Fruit fly (Drosophila melanogaster) whole organism, wandering third instar larva: ENCODE data around the gene NijC.

ENCODE experiments used
- CG9705 ChIP-seq: fragments of 200-800 bp; sonication (Bioruptor generic); optimal IDR thresholded peaks from 2 replicates; lab custom pipeline; 2018; ENCODE audit warnings: missing biosample characterization, mild to moderate bottlenecking, missing genetic modification characterization
- CrebA ChIP-seq: fragments of 200-800 bp; sonication (Bioruptor generic); optimal IDR thresholded peaks from 2 replicates; lab custom pipeline; 2016; ENCODE audit warnings: missing biosample characterization, mild to moderate bottlenecking, missing genetic modification characterization, borderline replicate concordance
- Dfd ChIP-seq: fragments of >200 bp; optimal IDR thresholded peaks from 2 replicates; lab custom pipeline; 2017; ENCODE audit warnings: missing biosample characterization, missing genetic modification characterization
- HLH106 ChIP-seq: fragments of 200-800 bp; optimal IDR thresholded peaks from 3 replicates; lab custom pipeline; 2019; ENCODE audit warnings: missing biosample characterization, mild to moderate bottlenecking, missing genetic modification characterization, moderate library complexity
- Hnf4 ChIP-seq: fragments of 200-800 bp; sonication (Bioruptor generic); optimal IDR thresholded peaks from 2 replicates; lab custom pipeline; 2016; ENCODE audit warnings: missing biosample characterization, mild to moderate bottlenecking, missing genetic modification characterization
- Hr83 ChIP-seq: fragments of 200-300 bp; sonication (Bioruptor generic); optimal IDR thresholded peaks from 2 replicates; lab custom pipeline; 2016; ENCODE audit warnings: missing biosample characterization, mild to moderate bottlenecking, missing genetic modification characterization, moderate library complexity; ENCODE audit not compliant: poor library complexity, severe bottlenecking
- Mio ChIP-seq: sonication (Bioruptor generic); optimal IDR thresholded peaks from 2 replicates; lab custom pipeline; 2016; ENCODE audit warnings: missing biosample characterization, missing genetic modification characterization
- N ChIP-seq: fragments of >200 bp; optimal IDR thresholded peaks from 2 replicates; lab custom pipeline; 2018; ENCODE audit warnings: missing biosample characterization, missing external identifiers, missing genetic modification characterization
- OdsH ChIP-seq: fragments of 200-800 bp; sonication (Bioruptor generic); optimal IDR thresholded peaks from 2 replicates; lab custom pipeline; 2016; ENCODE audit warnings: missing biosample characterization, mild to moderate bottlenecking, missing genetic modification characterization
- Vsx2 ChIP-seq: fragments of 200-300, 225-300 bp; sonication (Bioruptor generic); optimal IDR thresholded peaks from 2 replicates; lab custom pipeline; 2018; ENCODE audit warnings: missing biosample characterization, missing genetic modification characterization; ENCODE audit not compliant: partially characterized antibody
- br ChIP-seq: fragments of 200-800 bp; sonication (Bioruptor generic); optimal IDR thresholded peaks from 2 replicates; lab custom pipeline; 2016; ENCODE audit warnings: missing biosample characterization, missing genetic modification characterization
- dl ChIP-seq, 2 experiments: fragments of 175-275, 200-275 bp in 1 of 2; fragments of 200-275 bp in 1 of 2; sonication (Bioruptor generic); optimal IDR thresholded peaks; lab custom pipeline; 2018; ENCODE audit warnings: mild to moderate bottlenecking in 2 of 2, missing biosample characterization in 2 of 2, missing genetic modification characterization in 2 of 2, moderate library complexity in 2 of 2; ENCODE audit not compliant: partially characterized antibody in 2 of 2, insufficient read depth in 1 of 2
- dmrt93B ChIP-seq: fragments of 200-800 bp; sonication (Bioruptor generic); optimal IDR thresholded peaks from 2 replicates; lab custom pipeline; 2018; ENCODE audit warnings: missing biosample characterization, mild to moderate bottlenecking, missing genetic modification characterization
- ey ChIP-seq: fragments of 200-800 bp; sonication (Bioruptor generic); optimal IDR thresholded peaks from 2 replicates; lab custom pipeline; 2016; ENCODE audit warnings: missing biosample characterization, missing genetic modification characterization
- foxo ChIP-seq, 2 experiments: fragments of 200-800 bp; sonication (Bioruptor generic); optimal IDR thresholded peaks; 2 replicates in 1 of 2; 3 replicates in 1 of 2; lab custom pipeline; 2016 to 2017; ENCODE audit warnings: missing biosample characterization in 2 of 2, missing genetic modification characterization in 2 of 2
- fru ChIP-seq: fragments of 200-800 bp; sonication (Bioruptor generic); optimal IDR thresholded peaks from 3 replicates; lab custom pipeline; 2016; ENCODE audit warnings: missing biosample characterization, mild to moderate bottlenecking, missing genetic modification characterization
- h ChIP-seq: fragments of 200-800 bp; sonication (Bioruptor generic); optimal IDR thresholded peaks from 3 replicates; lab custom pipeline; 2016; ENCODE audit warnings: missing biosample characterization, mild to moderate bottlenecking, missing genetic modification characterization
- lola ChIP-seq: fragments of >200 bp; optimal IDR thresholded peaks from 2 replicates; lab custom pipeline; 2017; ENCODE audit warnings: missing biosample characterization, missing genetic modification characterization
- psq ChIP-seq: fragments of 200-800 bp; sonication (Bioruptor generic); optimal IDR thresholded peaks from 3 replicates; lab custom pipeline; 2017; ENCODE audit warnings: missing biosample characterization, mild to moderate bottlenecking, missing genetic modification characterization, moderate library complexity
- rgr ChIP-seq: fragments of 200-800 bp; sonication (Bioruptor generic); optimal IDR thresholded peaks from 3 replicates; lab custom pipeline; 2016; ENCODE audit warnings: missing biosample characterization, mild to moderate bottlenecking, missing genetic modification characterization
- sage ChIP-seq: fragments of 200-800 bp; sonication (Bioruptor generic); optimal IDR thresholded peaks from 2 replicates; lab custom pipeline; 2016; ENCODE audit warnings: missing biosample characterization, mild to moderate bottlenecking, missing genetic modification characterization
- sv ChIP-seq: fragments of 200-800 bp; sonication (Bioruptor generic); optimal IDR thresholded peaks from 3 replicates; lab custom pipeline; 2016; ENCODE audit warnings: missing biosample characterization, missing genetic modification characterization
- usp ChIP-seq: fragments of >200 bp; optimal IDR thresholded peaks from 2 replicates; lab custom pipeline; 2017; ENCODE audit warnings: missing biosample characterization, missing genetic modification characterization

Gene NijC

DNA sequence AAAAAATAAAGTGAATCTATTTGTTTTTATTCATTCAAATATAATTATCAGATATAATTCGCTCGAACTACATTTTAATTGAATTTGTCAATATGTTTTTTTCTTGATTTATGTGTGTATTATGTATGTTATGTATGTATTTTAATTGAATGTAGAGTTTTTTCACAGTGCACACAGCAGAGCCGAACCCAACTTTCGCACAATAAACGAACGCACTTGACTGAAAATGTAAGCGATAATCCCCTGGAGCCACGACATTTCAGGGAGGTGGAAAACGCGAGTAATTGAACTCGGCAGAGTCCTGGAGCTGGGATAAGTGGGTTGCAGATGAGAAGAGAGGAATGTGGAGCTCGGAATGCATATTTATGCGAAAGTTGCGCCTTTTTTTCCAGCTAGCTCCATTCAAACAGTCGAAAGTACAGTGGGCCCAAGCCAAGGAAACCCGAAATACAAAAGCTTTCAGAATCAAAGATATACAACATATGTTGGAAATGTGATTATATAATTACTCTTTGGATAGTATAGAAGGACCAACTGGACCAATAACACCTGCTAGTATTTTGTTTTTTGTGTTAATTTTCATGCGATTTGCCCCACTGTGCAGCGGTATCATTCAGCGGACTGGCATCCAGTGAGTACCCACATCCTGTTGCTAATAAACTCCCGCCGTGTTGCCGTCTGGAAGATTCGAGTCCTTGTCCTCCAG lies 33.2 kb downstream of the NijC start:
- no peak for TF ChIP-seq Hnf4 (GFP tag; lab: Kevin White, UChicago)
- no peak for TF ChIP-seq Vsx2 (GFP tag; lab: Kevin White, UChicago)
- TF ChIP-seq ey: no peak
- TF ChIP-seq CG9705 (GFP tag; lab: Kevin White, UChicago): no peak
- TF ChIP-seq dl (GFP tag; optimal IDR thresholded peaks at IDR 0.05; lab: Kevin White, UChicago; ENCODE audit: insufficient read depth in 1 of 2, partially characterized antibody in 2 of 2): no peak
- TF ChIP-seq br (GFP tag; lab: Kevin White, UChicago): no peak
- no peak for TF ChIP-seq Mio
- no peak for TF ChIP-seq Dfd (GFP tag; lab: Kevin White, UChicago)
- TF ChIP-seq HLH106 (tag; lab: Kevin White, UChicago): no peak
- no peak for TF ChIP-seq dmrt93B (GFP tag; lab: Kevin White, UChicago)
- no peak for TF ChIP-seq rgr (GFP tag; lab: Kevin White, UChicago)
- peak; percentile 17 for TF ChIP-seq h (GFP tag; lab: Kevin White, UChicago)
- TF ChIP-seq foxo (GFP tag; optimal IDR thresholded peaks at IDR 0.05; lab: Kevin White, UChicago): peak in 1 of 2 experiments; percentile 36
- peak; percentile 3 for TF ChIP-seq fru (GFP tag; lab: Kevin White, UChicago)
- TF ChIP-seq sv (GFP tag; lab: Kevin White, UChicago): peak; percentile 3
- TF ChIP-seq lola (GFP tag; lab: Kevin White, UChicago): no peak
- no peak for TF ChIP-seq sage (GFP tag; lab: Kevin White, UChicago)

DNA sequence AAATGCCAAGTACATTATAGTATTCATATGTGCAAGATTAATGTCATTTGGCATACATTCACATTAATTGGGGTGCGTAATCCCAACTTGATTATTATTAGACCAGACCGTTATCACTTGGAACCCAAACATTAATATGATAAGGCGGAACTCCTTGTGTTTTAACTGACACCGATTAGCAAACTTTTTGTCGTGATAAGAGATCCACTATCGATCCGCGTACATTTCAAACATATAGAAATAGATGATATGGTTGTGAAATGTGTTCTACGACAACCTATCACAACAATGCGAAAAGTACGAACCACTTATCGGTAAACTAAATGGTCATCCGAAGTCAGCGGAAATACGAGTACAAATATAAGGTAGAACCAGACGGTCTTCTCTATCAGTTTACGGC lies 44.3 kb downstream of the NijC start, which contains the start of gene Ugt37A2:
Gene Ugt37A2, plus strand, starts transcription at position 396 of the 400 bp plus-strand sequence.
- TF ChIP-seq Hr83 (GFP tag; lab: Kevin White, UChicago) (no peak), N (no peak), rgr (GFP tag; lab: Kevin White, UChicago) (no peak), ey (no peak), OdsH (GFP tag; lab: Kevin White, UChicago) (no peak), sage (GFP tag; lab: Kevin White, UChicago) (no peak), psq (no peak)

DNA sequence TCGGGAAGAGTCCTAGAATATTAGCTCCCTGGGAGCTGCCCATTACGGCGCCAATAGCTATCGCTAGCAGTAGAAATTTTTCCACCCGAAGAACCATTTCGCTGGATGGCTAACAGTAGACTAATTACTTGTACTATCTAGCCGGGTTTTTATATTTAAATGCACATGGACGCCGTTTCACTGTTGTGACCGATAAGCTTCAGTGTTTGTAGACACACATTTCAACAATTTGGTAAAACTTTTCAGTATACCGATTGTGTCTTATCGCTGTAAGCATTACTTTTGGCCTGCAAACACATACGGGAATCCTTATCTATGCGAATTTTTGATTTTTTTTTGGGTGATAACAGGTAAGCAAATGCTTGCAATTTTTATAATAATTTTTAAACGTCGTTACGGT lies 48.7 kb downstream of the NijC start, which contains the start of gene Ugt37A3:
Gene Ugt37A3, minus strand, starts transcription at position 101 of the 400 bp plus-strand sequence.
- no peak for TF ChIP-seq HLH106 (tag; lab: Kevin White, UChicago)
- peak; percentile 37 for TF ChIP-seq fru (GFP tag; lab: Kevin White, UChicago)
- TF ChIP-seq CrebA (GFP tag; lab: Kevin White, UChicago): peak; percentile 8
- no peak for TF ChIP-seq N
- TF ChIP-seq dl (GFP tag; optimal IDR thresholded peaks at IDR 0.05; lab: Kevin White, UChicago; ENCODE audit: insufficient read depth in 1 of 2, partially characterized antibody in 2 of 2): no peak
- TF ChIP-seq CG9705 (GFP tag; lab: Kevin White, UChicago): no peak
- no peak for TF ChIP-seq usp
- no peak for TF ChIP-seq Mio
- TF ChIP-seq, all 38 proteins: peak for 2
